Worm (Caenorhabditis elegans): Measurements from ENCODE around the gene fbxa-201.

fbxa-201 gene

DNA sequence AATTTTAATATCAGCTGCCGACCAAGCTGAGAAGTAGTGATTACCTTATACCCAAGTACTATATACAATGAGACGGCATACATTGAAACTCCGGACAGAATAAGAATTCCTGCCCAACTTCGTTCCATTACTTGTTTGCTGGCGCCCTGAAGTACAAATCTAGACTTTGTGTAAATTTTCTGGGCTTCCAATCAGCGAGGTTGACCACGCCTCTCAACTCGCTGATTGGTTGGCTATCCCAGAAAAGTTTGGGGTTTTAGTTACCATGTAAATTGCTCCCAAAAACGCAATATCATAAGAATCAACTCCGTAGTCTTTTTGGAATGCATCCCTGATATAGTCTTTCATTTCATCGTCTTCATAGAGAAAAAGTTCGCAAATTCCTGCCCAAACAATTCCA, 19.9 kb upstream of the fbxa-201 start:
- no peak for TF ChIP-seq fos-1 (tag; optimal IDR thresholded peaks at IDR 0.05)
- TF ChIP-seq mdl-1 (tag; optimal IDR thresholded peaks at IDR 0.05): no peak
- TF ChIP-seq nhr-237 (tag; optimal IDR thresholded peaks at IDR 0.05): no peak
- TF ChIP-seq elt-2 (tag; optimal IDR thresholded peaks at IDR 0.05): no peak
- TF ChIP-seq C04F5.9 (tag; optimal IDR thresholded peaks at IDR 0.05): no peak
- TF ChIP-seq mef-2 (tag; optimal IDR thresholded peaks at IDR 0.05): no peak
- TF ChIP-seq aha-1 (tag; optimal IDR thresholded peaks at IDR 0.05): no peak
- TF ChIP-seq C34B4.2 (tag; optimal IDR thresholded peaks at IDR 0.05): no peak
- no peak for TF ChIP-seq lsy-2 (tag; optimal IDR thresholded peaks at IDR 0.05)
- no peak for TF ChIP-seq sptf-1 (tag; optimal IDR thresholded peaks at IDR 0.05)

DNA sequence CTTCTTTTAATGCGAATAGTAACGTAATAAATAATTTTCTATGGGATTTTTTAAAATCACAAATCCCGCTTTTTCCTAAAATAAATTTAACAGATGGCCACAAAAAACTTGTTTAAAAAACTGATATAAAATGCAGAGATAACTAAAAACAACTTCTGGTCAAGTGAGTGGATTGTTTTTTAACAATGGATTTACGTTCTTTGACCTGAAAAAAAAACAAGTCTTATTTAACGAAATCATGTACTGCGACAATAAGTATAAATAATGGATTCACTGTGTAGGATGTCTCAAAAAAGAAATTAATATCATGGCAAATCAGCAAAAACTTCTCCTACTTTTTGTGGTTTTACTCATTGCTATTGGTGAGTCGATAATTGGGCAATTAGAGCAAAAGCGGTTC, 18.0 kb upstream of the fbxa-201 start, which contains the start of gene fipr-25:
fipr-25 (plus strand) TSS at position 301 of the 400 bp plus-strand sequence.
- no peak for TF ChIP-seq lin-35 (GFP tag; optimal IDR thresholded peaks at IDR 0.05)
- no peak for TF ChIP-seq ama-1 (optimal IDR thresholded peaks at IDR 0.05)

DNA sequence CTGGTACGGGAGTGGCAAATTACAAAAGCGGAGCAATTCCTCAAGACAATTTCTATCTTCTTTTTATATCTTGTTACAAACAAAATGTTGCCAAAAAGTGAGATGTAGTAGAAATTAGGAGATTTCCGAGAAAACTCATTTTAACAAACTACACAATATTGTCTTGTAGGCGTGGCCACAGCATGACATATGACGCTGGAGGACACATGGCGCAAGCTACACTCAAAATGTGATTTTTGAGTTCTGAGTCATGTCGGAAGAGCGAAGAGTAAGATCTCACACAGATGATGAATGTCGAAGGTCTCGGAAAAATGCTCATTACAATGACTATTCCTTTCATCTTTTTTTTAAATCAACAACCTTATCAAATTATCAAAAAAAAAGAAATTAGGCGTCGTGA, 13.7 kb upstream of the fbxa-201 start, which contains the start of gene Y40B10B.1:
Y40B10B.1 (minus strand) TSS at position 101 of the 400 bp plus-strand sequence.
- TF ChIP-seq nhr-12 (tag; optimal IDR thresholded peaks at IDR 0.05) (no peak), aly-2 (tag; optimal IDR thresholded peaks at IDR 0.05) (no peak), ces-1 (GFP tag; optimal IDR thresholded peaks at IDR 0.05) (no peak), lin-15B (tag; optimal IDR thresholded peaks at IDR 0.05) (no peak), fkh-8 (tag; optimal IDR thresholded peaks at IDR 0.05) (no peak), fkh-4 (tag; optimal IDR thresholded peaks at IDR 0.05; ENCODE audit: borderline replicate concordance) (no peak), elt-3 (tag; optimal IDR thresholded peaks at IDR 0.05) (no peak), tlp-1 (tag; optimal IDR thresholded peaks at IDR 0.05) (no peak)

- no peak for TF ChIP-seq unc-62 (GFP tag; optimal IDR thresholded peaks at IDR 0.05)
These were observed 10.3 kb upstream of the fbxa-201 start, which contains the start of gene srj-15 for ce11 chrV:1964806-1965205. Gene srj-15, minus strand, starts transcription at chrV:1964906.

DNA sequence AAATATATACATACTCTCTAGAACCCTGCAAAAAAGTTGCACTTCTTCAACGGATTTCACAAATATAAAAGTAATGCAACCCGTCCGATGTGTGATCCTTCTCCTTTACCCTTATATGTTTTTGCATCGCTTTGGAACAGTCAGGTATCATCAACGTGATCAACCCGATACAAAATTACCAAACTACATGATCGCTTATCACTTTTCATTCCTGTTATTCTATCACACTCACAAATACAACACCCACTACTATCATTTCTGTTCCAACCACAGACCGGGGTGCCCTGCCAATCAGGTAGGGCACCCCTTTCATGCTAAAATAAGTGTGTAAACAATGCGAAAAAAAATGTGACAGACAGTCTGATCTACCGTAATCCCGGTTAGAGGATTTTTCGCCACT, 8.2 kb upstream of the fbxa-201 start:
- no peak for TF ChIP-seq unc-62 (GFP tag; optimal IDR thresholded peaks at IDR 0.05)
- no peak for TF ChIP-seq C04F5.9 (tag; optimal IDR thresholded peaks at IDR 0.05)
- TF ChIP-seq F16B12.6 (tag; optimal IDR thresholded peaks at IDR 0.05): no peak
- TF ChIP-seq hlh-4 (tag; optimal IDR thresholded peaks at IDR 0.05): no peak
- TF ChIP-seq isw-1 (GFP tag; IDR thresholded peaks at IDR 0.05): no peak
- no peak for TF ChIP-seq lin-35 (GFP tag; optimal IDR thresholded peaks at IDR 0.05)
- TF ChIP-seq nhr-47 (tag; optimal IDR thresholded peaks at IDR 0.05): no peak
- TF ChIP-seq tbx-2 (tag; optimal IDR thresholded peaks at IDR 0.05): no peak
- TF ChIP-seq nhr-20 (tag; optimal IDR thresholded peaks at IDR 0.05): no peak
- TF ChIP-seq elt-2 (tag; optimal IDR thresholded peaks at IDR 0.05): no peak
- TF ChIP-seq sox-4 (tag; optimal IDR thresholded peaks at IDR 0.05): no peak
- no peak for TF ChIP-seq pax-3 (tag; optimal IDR thresholded peaks at IDR 0.05)
- no peak for TF ChIP-seq nhr-28 (tag; optimal IDR thresholded peaks at IDR 0.05)
- TF ChIP-seq lin-13 (GFP tag; optimal IDR thresholded peaks at IDR 0.05): no peak
- no peak for TF ChIP-seq jun-1 (tag; optimal IDR thresholded peaks at IDR 0.05)
- TF ChIP-seq rnt-1 (tag; optimal IDR thresholded peaks at IDR 0.05): no peak
- TF ChIP-seq egl-13 (tag; optimal IDR thresholded peaks at IDR 0.05): no peak
- TF ChIP-seq nhr-77 (tag; optimal IDR thresholded peaks at IDR 0.05): no peak
- TF ChIP-seq unc-86 (tag; optimal IDR thresholded peaks at IDR 0.05): no peak
- no peak for TF ChIP-seq ztf-11 (tag; optimal IDR thresholded peaks at IDR 0.05)
